Fruit fly (Drosophila melanogaster) whole organism, embryonic: Measurements from ENCODE around the gene dpr18.

Source experiments
- Antp ChIP-seq: fragments of 200-800 bp; sonication (Bioruptor generic); optimal IDR thresholded peaks from 3 replicates; lab custom pipeline; 2016; ENCODE audit warnings: missing biosample characterization, missing genetic modification characterization
- CG10147 ChIP-seq: fragments of 200-800 bp; sonication (Bioruptor generic); optimal IDR thresholded peaks from 2 replicates; lab custom pipeline; 2019; ENCODE audit warnings: missing biosample characterization, mild to moderate bottlenecking, missing genetic modification characterization, moderate library complexity
- CG10565 ChIP-seq: fragments of 200-800 bp; sonication (Bioruptor generic); optimal IDR thresholded peaks from 3 replicates; lab custom pipeline; 2016; ENCODE audit warnings: missing biosample characterization, mild to moderate bottlenecking, missing genetic modification characterization
- CG13287 ChIP-seq: fragments of 200-800 bp; sonication (Bioruptor generic); IDR thresholded peaks from 2 replicates; pipeline ENCODE4 v1.3.6; 2022; ENCODE audit warnings: missing biosample characterization, missing genetic modification characterization; ENCODE audit not compliant: partially characterized antibody
- CG14667 ChIP-seq: fragments of 200-800 bp; sonication (Bioruptor generic); IDR thresholded peaks from 2 replicates; pipeline ENCODE4 v1.3.6; 2022; ENCODE audit warnings: missing biosample characterization, missing genetic modification characterization
- CG16815 ChIP-seq: fragments of 200-800 bp; sonication (Bioruptor generic); optimal IDR thresholded peaks from 3 replicates; lab custom pipeline; 2017; ENCODE audit warnings: missing biosample characterization, mild to moderate bottlenecking, missing genetic modification characterization
- CG1832 ChIP-seq: fragments of 200-800 bp; sonication (Bioruptor generic); optimal IDR thresholded peaks from 2 replicates; lab custom pipeline; 2017; ENCODE audit warnings: missing biosample characterization, mild to moderate bottlenecking, missing genetic modification characterization, inconsistent platforms
- CG18599 ChIP-seq: fragments of 200-800 bp; sonication (Bioruptor generic); optimal IDR thresholded peaks from 3 replicates; lab custom pipeline; 2017; ENCODE audit warnings: missing biosample characterization, missing genetic modification characterization, mild to moderate bottlenecking, moderate library complexity, missing genetic modification reagents
- CG2120 ChIP-seq: fragments of 200-800 bp; sonication (Bioruptor generic); optimal IDR thresholded peaks from 3 replicates; lab custom pipeline; 2016; ENCODE audit warnings: missing biosample characterization, missing genetic modification characterization
- CG32767 ChIP-seq: fragments of 200-800 bp; sonication (Bioruptor generic); IDR thresholded peaks from 2 replicates; pipeline ENCODE4 v1.3.6; 2022; ENCODE audit warnings: missing biosample characterization, missing genetic modification characterization
- CG3838 ChIP-seq: fragments of 200-800 bp; sonication (Bioruptor generic); optimal IDR thresholded peaks from 3 replicates; lab custom pipeline; 2016; ENCODE audit warnings: missing biosample characterization, missing genetic modification characterization
- CG4707 ChIP-seq: fragments of 200-800 bp; sonication (Bioruptor generic); optimal IDR thresholded peaks from 2 replicates; lab custom pipeline; 2018; ENCODE audit warnings: missing biosample characterization, mild to moderate bottlenecking, missing genetic modification characterization, moderate library complexity
- CG5245 ChIP-seq: fragments of 200-800 bp; sonication (Bioruptor generic); optimal IDR thresholded peaks from 3 replicates; lab custom pipeline; 2016; ENCODE audit warnings: missing biosample characterization, missing genetic modification characterization
- CG6654 ChIP-seq: fragments of 200-800 bp; sonication (Bioruptor generic); optimal IDR thresholded peaks from 2 replicates; lab custom pipeline; 2017; ENCODE audit warnings: missing biosample characterization, mild to moderate bottlenecking, missing genetic modification characterization
- CG9215 ChIP-seq: fragments of 200-800 bp; sonication (Bioruptor generic); IDR thresholded peaks from 2 replicates; pipeline ENCODE4 v1.3.6; 2022; ENCODE audit warnings: missing biosample characterization, missing genetic modification characterization
- CTCF ChIP-seq: fragments of 200-800 bp; sonication (Bioruptor generic); optimal IDR thresholded peaks from 2 replicates; lab custom pipeline; 2017; ENCODE audit warnings: missing biosample characterization, mild to moderate bottlenecking, missing genetic modification characterization, moderate library complexity
- CkIIα-i1 ChIP-seq: fragments of 200-800 bp; sonication (Bioruptor generic); IDR thresholded peaks from 2 replicates; pipeline ENCODE4 v1.3.6; 2022; ENCODE audit warnings: missing biosample characterization, missing genetic modification characterization
- D19A ChIP-seq: fragments of 200-800 bp; optimal IDR thresholded peaks from 3 replicates; lab custom pipeline; 2019; ENCODE audit warnings: missing biosample characterization, mild to moderate bottlenecking, missing genetic modification characterization, moderate library complexity
- ERR ChIP-seq: fragments of 200-800 bp; sonication (Bioruptor generic); optimal IDR thresholded peaks from 2 replicates; lab custom pipeline; 2016; ENCODE audit warnings: missing biosample characterization, missing genetic modification characterization
- Mad ChIP-seq: fragments of 200-800 bp; sonication (Bioruptor generic); optimal IDR thresholded peaks from 2 replicates; lab custom pipeline; 2016; ENCODE audit warnings: missing biosample characterization, missing genetic modification characterization
- NK7.1 ChIP-seq: fragments of 200-800 bp; sonication (Bioruptor generic); optimal IDR thresholded peaks from 3 replicates; lab custom pipeline; 2016; ENCODE audit warnings: missing biosample characterization, missing genetic modification characterization
- Nf-YA ChIP-seq: fragments of 200-800 bp; sonication (Bioruptor generic); IDR thresholded peaks from 2 replicates; pipeline ENCODE4 v1.3.6; 2022; ENCODE audit warnings: missing biosample characterization, missing genetic modification characterization
- NfI ChIP-seq: fragments of 200-800 bp; sonication (Bioruptor generic); optimal IDR thresholded peaks from 3 replicates; lab custom pipeline; 2018; ENCODE audit warnings: missing biosample characterization, mild to moderate bottlenecking, missing genetic modification characterization, moderate library complexity
- Stat92E ChIP-seq, 3 experiments: fragments of >200 bp in 2 of 3; fragments of 200-800 bp in 1 of 3; sonication (Bioruptor generic) in 1 of 3; optimal IDR thresholded peaks; 2 replicates each; lab custom pipeline; 2017 to 2019; ENCODE audit warnings: missing biosample characterization in 3 of 3, missing genetic modification characterization in 3 of 3, mild to moderate bottlenecking in 1 of 3, moderate library complexity in 1 of 3
- Trl ChIP-seq, 3 experiments: fragments of >200 bp in 2 of 3; fragments of 200-800 bp in 1 of 3; sonication (Bioruptor generic) in 1 of 3; optimal IDR thresholded peaks; 2 replicates in 1 of 3; 3 replicates in 2 of 3; lab custom pipeline; 2016 to 2017; ENCODE audit warnings: missing biosample characterization in 1 of 3, missing genetic modification characterization in 1 of 3
- abd-A ChIP-seq: fragments of 200-800 bp; sonication (Bioruptor generic); optimal IDR thresholded peaks from 3 replicates; lab custom pipeline; 2019; ENCODE audit warnings: missing biosample characterization, mild to moderate bottlenecking, missing genetic modification characterization, moderate library complexity
- al ChIP-seq: fragments of 200-800 bp; sonication (Bioruptor generic); IDR thresholded peaks from 2 replicates; pipeline ENCODE4 v1.3.6; 2022; ENCODE audit warnings: missing biosample characterization, missing genetic modification characterization
- ap ChIP-seq: fragments of 200-800 bp; sonication (Bioruptor generic); IDR thresholded peaks from 2 replicates; pipeline ENCODE4 v1.3.6; 2022; ENCODE audit warnings: missing biosample characterization, missing genetic modification characterization
- bcd ChIP-seq: fragments of 200-800 bp; sonication (Bioruptor generic); optimal IDR thresholded peaks from 2 replicates; lab custom pipeline; 2017; ENCODE audit warnings: missing biosample characterization, mild to moderate bottlenecking, missing genetic modification characterization
- bsh ChIP-seq, 2 experiments: fragments of 200-800 bp; sonication (Bioruptor generic); optimal IDR thresholded peaks; 2 replicates each; lab custom pipeline; 2017 to 2018; ENCODE audit warnings: mild to moderate bottlenecking in 2 of 2, missing biosample characterization in 2 of 2, missing genetic modification characterization in 2 of 2, moderate library complexity in 1 of 2
- crc ChIP-seq: fragments of 200-800 bp; sonication (Bioruptor generic); optimal IDR thresholded peaks from 2 replicates; lab custom pipeline; 2016; ENCODE audit warnings: missing biosample characterization, missing genetic modification characterization
- danr ChIP-seq: fragments of 200-800 bp; sonication (Bioruptor generic); IDR thresholded peaks from 2 replicates; pipeline ENCODE4 v1.3.6; 2022; ENCODE audit warnings: missing biosample characterization, missing genetic modification characterization
- dm ChIP-seq: fragments of 200-800 bp; sonication (Bioruptor generic); optimal IDR thresholded peaks from 3 replicates; lab custom pipeline; 2016; ENCODE audit warnings: missing biosample characterization, missing genetic modification characterization
- en ChIP-seq: fragments of 200-800 bp; sonication (Bioruptor generic); optimal IDR thresholded peaks from 2 replicates; lab custom pipeline; 2016; ENCODE audit warnings: missing biosample characterization, missing genetic modification characterization
- fru ChIP-seq: fragments of >200 bp; optimal IDR thresholded peaks from 2 replicates; lab custom pipeline; 2017
- jumu ChIP-seq: fragments of 200-800 bp; sonication (Bioruptor generic); optimal IDR thresholded peaks from 3 replicates; lab custom pipeline; 2016; ENCODE audit warnings: missing biosample characterization, missing genetic modification characterization
- lbe ChIP-seq: fragments of 200-800 bp; sonication (Bioruptor generic); optimal IDR thresholded peaks from 2 replicates; lab custom pipeline; 2016; ENCODE audit warnings: missing biosample characterization, mild to moderate bottlenecking, missing genetic modification characterization
- mirr ChIP-seq: fragments of 200-800 bp; sonication (Bioruptor generic); optimal IDR thresholded peaks from 3 replicates; lab custom pipeline; 2018; ENCODE audit warnings: missing biosample characterization, mild to moderate bottlenecking, missing genetic modification characterization
- pan ChIP-seq, 4 experiments: fragments of >200 bp in 3 of 4; fragments of 200-800 bp in 1 of 4; sonication (Bioruptor generic) in 1 of 4; optimal IDR thresholded peaks in 3 of 4; IDR thresholded peaks in 1 of 4; 2 replicates each; pipeline versions ENCODE4 v1.3.6 to Lab custom; 2017 to 2022; ENCODE audit warnings: missing biosample characterization in 2 of 4, missing genetic modification characterization in 2 of 4, mixed read lengths in 1 of 4
- ro ChIP-seq: fragments of 200-800 bp; sonication (Bioruptor generic); IDR thresholded peaks from 2 replicates; pipeline ENCODE4 v1.3.6; 2022; ENCODE audit warnings: missing biosample characterization, missing genetic modification characterization
- sens-2 ChIP-seq: fragments of 200-800 bp; sonication (Bioruptor generic); IDR thresholded peaks from 2 replicates; pipeline ENCODE4 v1.3.6; 2022; ENCODE audit warnings: missing biosample characterization, missing genetic modification characterization
- slou ChIP-seq: fragments of 200-800 bp; sonication (Bioruptor generic); optimal IDR thresholded peaks from 3 replicates; lab custom pipeline; 2016; ENCODE audit warnings: missing biosample characterization, missing genetic modification characterization
- sug ChIP-seq: fragments of 200-800 bp; optimal IDR thresholded peaks from 2 replicates; lab custom pipeline; 2019; ENCODE audit warnings: missing biosample characterization, mild to moderate bottlenecking, missing genetic modification characterization, moderate library complexity
- tio ChIP-seq: fragments of 200-800 bp; sonication (Bioruptor generic); optimal IDR thresholded peaks from 2 replicates; lab custom pipeline; 2017; ENCODE audit warnings: missing biosample characterization, missing genetic modification characterization, inconsistent platforms
- trem ChIP-seq: fragments of 200-800 bp; optimal IDR thresholded peaks from 3 replicates; lab custom pipeline; 2019; ENCODE audit warnings: missing biosample characterization, mild to moderate bottlenecking, missing genetic modification characterization, moderate library complexity
- tx ChIP-seq: fragments of 200-800 bp; sonication (Bioruptor generic); optimal IDR thresholded peaks from 2 replicates; lab custom pipeline; 2016; ENCODE audit warnings: missing biosample characterization, missing genetic modification characterization
- unpg ChIP-seq: fragments of 200-800 bp; sonication (Bioruptor generic); optimal IDR thresholded peaks from 3 replicates; lab custom pipeline; 2018; ENCODE audit warnings: missing biosample characterization, mild to moderate bottlenecking, missing genetic modification characterization, moderate library complexity
- z ChIP-seq: fragments of 200-800 bp; sonication (Bioruptor generic); IDR thresholded peaks from 3 replicates; pipeline ENCODE4 v1.3.6; 2022; ENCODE audit warnings: missing biosample characterization, missing genetic modification characterization

Gene dpr18

DNA sequence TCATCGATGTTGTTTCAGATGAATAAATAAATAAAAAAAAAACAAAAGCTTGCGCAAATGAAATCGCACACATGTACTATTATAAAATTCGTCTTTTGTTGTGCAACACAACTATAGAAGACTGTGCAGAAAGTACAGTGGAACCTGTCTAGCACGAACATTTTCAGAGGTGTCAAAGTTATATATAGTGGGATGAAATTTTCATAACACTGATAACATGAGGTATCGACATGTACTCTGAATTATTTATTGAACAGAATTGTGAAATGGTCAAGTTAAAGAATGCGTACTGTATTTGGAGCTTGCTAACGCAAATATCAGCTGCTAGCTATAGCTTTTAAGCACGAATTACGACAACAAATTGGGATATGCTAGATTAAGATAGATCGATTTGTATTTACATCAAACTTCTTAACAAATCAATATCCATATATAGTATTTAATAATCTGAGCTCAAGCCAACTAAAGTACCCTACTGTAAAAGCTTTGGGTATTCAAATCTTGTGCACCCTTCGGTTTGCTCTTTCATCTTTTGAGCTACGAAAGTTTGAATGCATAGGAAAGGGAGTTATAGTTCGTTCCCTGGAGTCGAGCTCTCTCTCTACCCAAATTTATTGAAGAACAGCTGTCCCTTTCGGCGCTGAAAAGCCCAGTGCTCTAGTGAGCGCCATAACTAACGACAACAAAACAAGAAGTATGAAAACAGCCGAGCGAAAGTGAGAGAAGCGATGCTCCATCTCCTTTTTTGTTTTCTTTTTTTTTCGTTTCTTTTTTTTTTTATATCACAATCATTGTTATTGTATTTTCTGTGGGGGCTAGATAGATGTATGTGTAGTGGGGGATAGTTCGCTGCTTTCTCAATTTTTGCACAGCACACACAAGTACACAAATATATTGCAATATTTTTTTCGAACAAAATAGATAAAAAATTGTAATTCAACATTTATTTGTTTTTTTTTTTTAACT, 26.9 kb downstream of the dpr18 start (continued):
- TF ChIP-seq abd-A (tag; lab: Kevin White, UChicago) = no peak
- no peak for TF ChIP-seq Mad (GFP tag; lab: Kevin White, UChicago)
- peak; percentile 82 for TF ChIP-seq CG14667 (GFP tag; lab: Robert Waterston, UW)
- peak; percentile 63 for TF ChIP-seq dm (GFP tag; lab: Kevin White, UChicago)
- peak; percentile 91 for TF ChIP-seq sens-2
- TF ChIP-seq CkIIα-i1 (GFP tag; lab: Robert Waterston, UW) = 0 out of 2 replicates have a peak, but pooled peaks have one; percentile 58
- peak; percentile 85 for TF ChIP-seq tio
- TF ChIP-seq crc (GFP tag; lab: Kevin White, UChicago) = peak; percentile 77
- TF ChIP-seq Antp = peak; percentile 90
- TF ChIP-seq CG6654 (GFP tag; lab: Kevin White, UChicago) = peak; percentile 72
- TF ChIP-seq CG2120 (GFP tag; lab: Kevin White, UChicago) = peak; percentile 94
- TF ChIP-seq Nf-YA (GFP tag; lab: Robert Waterston, UW) = peak; percentile 83
- peak; percentile 87 for TF ChIP-seq CG10147
- peak; percentile 80 for TF ChIP-seq danr (GFP tag; lab: Robert Waterston, UW)
- TF ChIP-seq ap (GFP tag; lab: Robert Waterston, UW) = peak; percentile 83
- peak; percentile 89 for TF ChIP-seq sug (tag; lab: Kevin White, UChicago)
- no peak for TF ChIP-seq CG1832 (GFP tag; lab: Kevin White, UChicago)
- TF ChIP-seq lbe (GFP tag; lab: Kevin White, UChicago) = peak; percentile 64
- TF ChIP-seq CG32767 (GFP tag; lab: Robert Waterston, UW) = peak; percentile 71
- peak; percentile 39 for TF ChIP-seq CG3838 (GFP tag; lab: Kevin White, UChicago)
- TF ChIP-seq ro = peak; percentile 66
- TF ChIP-seq bsh (GFP tag; optimal IDR thresholded peaks at IDR 0.05; lab: Kevin White, UChicago) = peak in 1 of 2 experiments; percentile 87
- peak; percentile 97 for TF ChIP-seq mirr (GFP tag; lab: Kevin White, UChicago)
- TF ChIP-seq tx = peak; percentile 86
- peak; percentile 69 for TF ChIP-seq CG4707 (GFP tag; lab: Kevin White, UChicago)
- TF ChIP-seq CG16815 (GFP tag; lab: Kevin White, UChicago) = peak; percentile 70
- peak; percentile 59 for TF ChIP-seq CG10565 (GFP tag; lab: Kevin White, UChicago)
- TF ChIP-seq jumu (GFP tag; lab: Kevin White, UChicago) = peak; percentile 83
- TF ChIP-seq unpg (GFP tag; lab: Kevin White, UChicago) = peak; percentile 93
- TF ChIP-seq NK7.1 (GFP tag; lab: Kevin White, UChicago) = peak; percentile 66
- no peak for TF ChIP-seq CG13287 (GFP tag; lab: Robert Waterston, UW)
- no peak for TF ChIP-seq fru (lab: Kevin White, UChicago)
- peak; percentile 60 for TF ChIP-seq D19A (tag; lab: Kevin White, UChicago)
- TF ChIP-seq en = peak; percentile 73
- peak in 1 of 2 experiments; percentile 10 for TF ChIP-seq Trl (optimal IDR thresholded peaks at IDR 0.05; lab: Kevin White, UChicago)
- peak; percentile 89 for TF ChIP-seq Trl (GFP tag; optimal IDR thresholded peaks at IDR 0.05; lab: Kevin White, UChicago)
- peak; percentile 80 for TF ChIP-seq al
- peak; percentile 10 for TF ChIP-seq CTCF
- no peak for TF ChIP-seq z (GFP tag; lab: Robert Waterston, UW)
- peak; percentile 71 for TF ChIP-seq ERR (GFP tag; lab: Kevin White, UChicago)
- peak; percentile 85 for TF ChIP-seq CG5245
- TF ChIP-seq CG18599 (GFP tag; lab: Kevin White, UChicago) = peak; percentile 91
- peak; percentile 7 for TF ChIP-seq trem (tag; lab: Kevin White, UChicago)
- TF ChIP-seq Stat92E (GFP tag; optimal IDR thresholded peaks at IDR 0.05; lab: Kevin White, UChicago) = no peak
- TF ChIP-seq pan (optimal IDR thresholded peaks at IDR 0.05; lab: Kevin White, UChicago) = no peak
- TF ChIP-seq pan (GFP tag; optimal IDR thresholded peaks at IDR 0.05 in 1 of 2, IDR thresholded peaks at IDR 0.05 in 1 of 2) = peak in 1 of 2 experiments; percentile 94
- peak; percentile 71 for TF ChIP-seq slou (GFP tag; lab: Kevin White, UChicago)
- peak; percentile 89 for TF ChIP-seq bcd (GFP tag; lab: Kevin White, UChicago)
- peak; percentile 79 for TF ChIP-seq CG9215 (GFP tag; lab: Robert Waterston, UW)
- peak; percentile 93 for TF ChIP-seq NfI (GFP tag; lab: Kevin White, UChicago)
